Fruit fly (Drosophila melanogaster) whole organism, embryonic: ENCODE data around the gene ZnT63C.
A peak's percentile ranks its signal among the peaks of the same experiment; 100 is the strongest.

ENCODE experiments used
- Awh ChIP-seq: fragments of 200-800 bp; sonication (Bioruptor generic); IDR thresholded peaks from 2 replicates; pipeline ENCODE4, ENCODE4 v1.3.6; 2022; ENCODE audit warnings: missing biosample characterization, missing genetic modification characterization
- BtbVII ChIP-seq: fragments of 200-800 bp; sonication (Bioruptor generic); optimal IDR thresholded peaks from 3 replicates; lab custom pipeline; 2017; ENCODE audit warnings: missing biosample characterization, mild to moderate bottlenecking, missing genetic modification characterization
- CG10543 ChIP-seq: fragments of 200-800 bp; sonication (Bioruptor generic); optimal IDR thresholded peaks from 3 replicates; lab custom pipeline; 2017; ENCODE audit warnings: missing biosample characterization, mild to moderate bottlenecking, missing genetic modification characterization, moderate library complexity
- CG1233 ChIP-seq: fragments of 200-800 bp; sonication (Bioruptor generic); optimal IDR thresholded peaks from 4 replicates; lab custom pipeline; 2018; ENCODE audit warnings: missing biosample characterization, mild to moderate bottlenecking, missing genetic modification characterization
- CG13424 ChIP-seq: fragments of 200-800 bp; sonication (Bioruptor generic); optimal IDR thresholded peaks from 2 replicates; lab custom pipeline; 2019; ENCODE audit warnings: missing biosample characterization, mild to moderate bottlenecking, missing genetic modification characterization, moderate library complexity
- CG14014 ChIP-seq: fragments of 200-800 bp; sonication (Bioruptor generic); IDR thresholded peaks from 2 replicates; pipeline ENCODE4 v1.3.6; 2022; ENCODE audit warnings: missing biosample characterization, missing genetic modification characterization
- CG18476 ChIP-seq: fragments of 200-800 bp; sonication (Bioruptor generic); optimal IDR thresholded peaks from 2 replicates; lab custom pipeline; 2016; ENCODE audit warnings: missing biosample characterization, mild to moderate bottlenecking, missing genetic modification characterization
- CG2116 ChIP-seq: fragments of 200-800 bp; sonication (Bioruptor generic); optimal IDR thresholded peaks from 3 replicates; lab custom pipeline; 2018; ENCODE audit warnings: missing biosample characterization, mild to moderate bottlenecking, missing genetic modification characterization
- CG3163 ChIP-seq: fragments of 200-800 bp; sonication (Bioruptor generic); optimal IDR thresholded peaks from 3 replicates; lab custom pipeline; 2016; ENCODE audit warnings: missing biosample characterization, missing genetic modification characterization
- CG34376 ChIP-seq: fragments of 200-800 bp; sonication (Bioruptor generic); optimal IDR thresholded peaks from 2 replicates; lab custom pipeline; 2018; ENCODE audit warnings: missing biosample characterization, mild to moderate bottlenecking, missing genetic modification characterization
- CG4820 ChIP-seq: fragments of 200-800 bp; sonication (Bioruptor generic); optimal IDR thresholded peaks from 3 replicates; lab custom pipeline; 2016; ENCODE audit warnings: missing biosample characterization, missing genetic modification characterization
- CG6654 ChIP-seq: fragments of 200-800 bp; sonication (Bioruptor generic); optimal IDR thresholded peaks from 2 replicates; lab custom pipeline; 2017; ENCODE audit warnings: missing biosample characterization, mild to moderate bottlenecking, missing genetic modification characterization
- CG8765 ChIP-seq: fragments of 200-800 bp; sonication (Bioruptor generic); IDR thresholded peaks from 2 replicates; pipeline ENCODE4 v1.3.6; 2022; ENCODE audit warnings: missing biosample characterization, missing genetic modification characterization
- CG9817 ChIP-seq: fragments of 200-800 bp; sonication (Bioruptor generic); optimal IDR thresholded peaks from 2 replicates; lab custom pipeline; 2018; ENCODE audit warnings: missing biosample characterization, mild to moderate bottlenecking, missing genetic modification characterization, moderate library complexity
- D19A ChIP-seq: fragments of 200-800 bp; optimal IDR thresholded peaks from 3 replicates; lab custom pipeline; 2019; ENCODE audit warnings: missing biosample characterization, mild to moderate bottlenecking, missing genetic modification characterization, moderate library complexity
- Dbx ChIP-seq: fragments of 200-800 bp; sonication (Bioruptor generic); IDR thresholded peaks from 3 replicates; pipeline ENCODE4 v1.3.6; 2022; ENCODE audit warnings: missing biosample characterization, missing genetic modification characterization
- GATAe ChIP-seq: fragments of 200-800 bp; sonication (Bioruptor generic); conservative IDR thresholded peaks from 2 replicates; pipeline ENCODE4 v1.3.6; 2022; ENCODE audit warnings: missing biosample characterization, missing genetic modification characterization
- HHEX ChIP-seq: fragments of 200-800 bp; sonication (Bioruptor generic); optimal IDR thresholded peaks from 3 replicates; lab custom pipeline; 2017; ENCODE audit warnings: missing biosample characterization, mild to moderate bottlenecking, missing genetic modification characterization, missing genetic modification reagents
- HLH54F ChIP-seq: fragments of 200-800 bp; sonication (Bioruptor generic); optimal IDR thresholded peaks from 3 replicates; lab custom pipeline; 2016; ENCODE audit warnings: missing biosample characterization, missing genetic modification characterization
- HLHmδ ChIP-seq: fragments of 200-800 bp; sonication (Bioruptor generic); optimal IDR thresholded peaks from 2 replicates; lab custom pipeline; 2018; ENCODE audit warnings: missing biosample characterization, mild to moderate bottlenecking, missing genetic modification characterization, moderate library complexity
- Hey ChIP-seq: fragments of 200-800 bp; sonication (Bioruptor generic); optimal IDR thresholded peaks from 3 replicates; lab custom pipeline; 2018; ENCODE audit warnings: missing biosample characterization, mild to moderate bottlenecking, missing genetic modification characterization
- HmgD ChIP-seq: fragments of 200-800 bp; sonication (Bioruptor generic); optimal IDR thresholded peaks from 3 replicates; lab custom pipeline; 2016; ENCODE audit warnings: missing biosample characterization, missing genetic modification characterization
- Hr78 ChIP-seq, 2 experiments: fragments of 200-800 bp in 1 of 2; fragments of >200 bp in 1 of 2; sonication (Bioruptor generic) in 1 of 2; optimal IDR thresholded peaks; 2 replicates each; lab custom pipeline; 2017 to 2019; ENCODE audit warnings: missing biosample characterization in 2 of 2, missing genetic modification characterization in 2 of 2, mild to moderate bottlenecking in 1 of 2, moderate library complexity in 1 of 2
- Med ChIP-seq: fragments of 200-800 bp; sonication (Bioruptor generic); peaks from one replicate; lab custom pipeline; 2016; ENCODE audit warnings: missing biosample characterization, missing genetic modification characterization, mild to moderate bottlenecking, inconsistent platforms, moderate library complexity
- Nf-YC ChIP-seq: fragments of 200-800 bp; optimal IDR thresholded peaks from 3 replicates; lab custom pipeline; 2019; ENCODE audit warnings: missing biosample characterization, mild to moderate bottlenecking, missing genetic modification characterization, moderate library complexity
- Ravus ChIP-seq: fragments of 200-800 bp; sonication (Bioruptor generic); IDR thresholded peaks from 2 replicates; pipeline ENCODE4 v1.3.6; 2022; ENCODE audit warnings: missing biosample characterization, missing genetic modification characterization
- Vsx1 ChIP-seq: fragments of 200-800 bp; sonication (Bioruptor generic); optimal IDR thresholded peaks from 2 replicates; lab custom pipeline; 2017; ENCODE audit warnings: missing biosample characterization, mild to moderate bottlenecking, missing genetic modification characterization, missing genetic modification reagents
- exex ChIP-seq: fragments of 200-800 bp; sonication (Bioruptor generic); optimal IDR thresholded peaks from 4 replicates; lab custom pipeline; 2018; ENCODE audit warnings: missing biosample characterization, mild to moderate bottlenecking, missing genetic modification characterization, moderate library complexity
- gem ChIP-seq: fragments of 200-800 bp; sonication (Bioruptor generic); optimal IDR thresholded peaks from 2 replicates; lab custom pipeline; 2019; ENCODE audit warnings: missing biosample characterization, mild to moderate bottlenecking, missing genetic modification characterization, moderate library complexity
- grn ChIP-seq: fragments of 200-800 bp; sonication (Bioruptor generic); optimal IDR thresholded peaks from 3 replicates; lab custom pipeline; 2017; ENCODE audit warnings: missing biosample characterization, missing genetic modification characterization
- kay ChIP-seq: fragments of 200-800 bp; sonication (Bioruptor generic); optimal IDR thresholded peaks from 2 replicates; lab custom pipeline; 2016; ENCODE audit warnings: missing biosample characterization, missing genetic modification characterization
- lab ChIP-seq: fragments of 200-800 bp; sonication (Bioruptor generic); optimal IDR thresholded peaks from 3 replicates; lab custom pipeline; 2017; ENCODE audit warnings: missing biosample characterization, missing genetic modification characterization, mild to moderate bottlenecking, moderate library complexity, missing genetic modification reagents
- lilli ChIP-seq: fragments of 200-800 bp; sonication (Bioruptor generic); optimal IDR thresholded peaks from 3 replicates; lab custom pipeline; 2016; ENCODE audit warnings: missing biosample characterization, missing genetic modification characterization
- lov ChIP-seq, 2 experiments: fragments of 200-800 bp in 1 of 2; fragments of >200 bp in 1 of 2; sonication (Bioruptor generic) in 1 of 2; IDR thresholded peaks in 1 of 2; optimal IDR thresholded peaks in 1 of 2; 2 replicates in 1 of 2; 3 replicates in 1 of 2; pipeline versions ENCODE4 v1.3.6 to Lab custom; 2017 to 2022; ENCODE audit warnings: missing biosample characterization in 1 of 2, missing genetic modification characterization in 1 of 2
- mam ChIP-seq: fragments of 200-800 bp; sonication (Bioruptor generic); optimal IDR thresholded peaks from 3 replicates; lab custom pipeline; 2016; ENCODE audit warnings: missing biosample characterization, missing genetic modification characterization
- mirr ChIP-seq: fragments of 200-800 bp; sonication (Bioruptor generic); optimal IDR thresholded peaks from 3 replicates; lab custom pipeline; 2018; ENCODE audit warnings: missing biosample characterization, mild to moderate bottlenecking, missing genetic modification characterization
- onecut ChIP-seq: fragments of 200-800 bp; sonication (Bioruptor generic); IDR thresholded peaks from 2 replicates; pipeline ENCODE4 v1.3.6; 2022; ENCODE audit warnings: missing biosample characterization, missing genetic modification characterization
- org-1 ChIP-seq: fragments of 200-800 bp; sonication (Bioruptor generic); optimal IDR thresholded peaks from 2 replicates; lab custom pipeline; 2017; ENCODE audit warnings: missing biosample characterization, missing genetic modification characterization
- pita ChIP-seq: fragments of 200-800 bp; sonication (Bioruptor generic); optimal IDR thresholded peaks from 2 replicates; lab custom pipeline; 2017; ENCODE audit warnings: missing biosample characterization, mild to moderate bottlenecking, missing genetic modification characterization
- row ChIP-seq: fragments of 200-800 bp; sonication (Bioruptor generic); IDR thresholded peaks from 3 replicates; pipeline ENCODE4 v1.3.6; 2022; ENCODE audit warnings: missing biosample characterization, missing genetic modification characterization
- slbo ChIP-seq: fragments of 200-800 bp; sonication (Bioruptor generic); IDR thresholded peaks from 2 replicates; pipeline ENCODE4 v1.3.6; 2022; ENCODE audit warnings: missing biosample characterization, missing genetic modification characterization
- sob ChIP-seq: fragments of 200-800 bp; sonication (Bioruptor generic); IDR thresholded peaks from 2 replicates; pipeline ENCODE4 v1.3.6; 2022; ENCODE audit warnings: missing biosample characterization, missing genetic modification characterization
- zen ChIP-seq: fragments of 200-800 bp; sonication (Bioruptor generic); optimal IDR thresholded peaks from 3 replicates; lab custom pipeline; 2018; ENCODE audit warnings: missing biosample characterization, mild to moderate bottlenecking, missing genetic modification characterization, moderate library complexity
- zfh2 ChIP-seq: fragments of 200-800 bp; sonication (Bioruptor generic); optimal IDR thresholded peaks from 2 replicates; lab custom pipeline; 2016; ENCODE audit warnings: missing biosample characterization, missing genetic modification characterization

Gene ZnT63C

dm6 chr3L:3348956-3349824 lies 45.7 kb downstream of the ZnT63C start (continued):
- no peak for TF ChIP-seq HLHmδ (GFP tag; lab: Kevin White, UChicago)

- TF ChIP-seq mirr (GFP tag; lab: Kevin White, UChicago) (peak; percentile 62), HLH54F (GFP tag; lab: Kevin White, UChicago) (no peak), CG10543 (GFP tag; lab: Kevin White, UChicago) (peak; percentile 8), CG34376 (GFP tag; lab: Kevin White, UChicago) (peak; percentile 94), exex (tag; lab: Kevin White, UChicago) (peak; percentile 87), kay (GFP tag; lab: Kevin White, UChicago) (no peak), GATAe (GFP tag; lab: Robert Waterston, UW) (peak; percentile 72), Hey (tag; lab: Kevin White, UChicago) (no peak), Awh (GFP tag; lab: Robert Waterston, UW) (no peak), CG18476 (GFP tag; lab: Kevin White, UChicago) (no peak), zen (tag; lab: Kevin White, UChicago) (no peak), HmgD (GFP tag; lab: Kevin White, UChicago) (no peak), grn (GFP tag; lab: Kevin White, UChicago) (peak; percentile 61), gem (no peak), pita (no peak), lab (GFP tag; lab: Kevin White, UChicago) (peak; percentile 5), Nf-YC (peak; percentile 8), CG2116 (GFP tag; lab: Kevin White, UChicago) (no peak), org-1 (GFP tag; lab: Kevin White, UChicago) (no peak), CG6654 (no peak), BtbVII (GFP tag; lab: Kevin White, UChicago) (peak; percentile 30), CG4820 (GFP tag; lab: Kevin White, UChicago) (no peak), CG8765 (GFP tag; lab: Robert Waterston, UW) (no peak), Med (GFP tag; lab: Kevin White, UChicago) (peak; percentile 20)
Measured at dm6 chr3L:3349825-3350123, 46.3 kb downstream of the ZnT63C start.

dm6 chr3L:3350572-3351343 lies 47.2 kb downstream of the ZnT63C start:
- TF ChIP-seq mam (GFP tag; lab: Kevin White, UChicago) (peak; percentile 11), CG3163 (GFP tag; lab: Kevin White, UChicago) (no peak), Vsx1 (GFP tag; lab: Kevin White, UChicago) (peak; percentile 62), CG9817 (tag; lab: Kevin White, UChicago) (peak; percentile 11), HHEX (peak; percentile 31), zfh2 (GFP tag; lab: Kevin White, UChicago) (no peak), D19A (tag; lab: Kevin White, UChicago) (peak; percentile 71), grn (GFP tag; lab: Kevin White, UChicago) (peak; percentile 72), Dbx (0 out of 3 replicates have a peak, but pooled peaks have one; percentile 28), row (GFP tag; lab: Robert Waterston, UW) (peak; percentile 51), Med (GFP tag; lab: Kevin White, UChicago) (peak; percentile 82), slbo (0 out of 2 replicates have a peak, but pooled peaks have one; percentile 26), CG1233 (peak; percentile 1), CG14014 (GFP tag; lab: Robert Waterston, UW) (0 out of 2 replicates have a peak, but pooled peaks have one; percentile 14), lilli (GFP tag; lab: Kevin White, UChicago) (peak; percentile 11), lov (optimal IDR thresholded peaks at IDR 0.05; lab: Kevin White, UChicago) (no peak), lov (GFP tag; IDR thresholded peaks at IDR 0.05; lab: Robert Waterston, UW) (no peak), sob (0 out of 2 replicates have a peak, but pooled peaks have one; percentile 9), Ravus (GFP tag; lab: Robert Waterston, UW) (no peak), CG13424 (tag; lab: Kevin White, UChicago) (peak; percentile 24), onecut (peak; percentile 27; the same call in 1 of the 2 replicates), Hr78 (GFP tag; optimal IDR thresholded peaks at IDR 0.05; lab: Kevin White, UChicago) (peak in 1 of 2 experiments; percentile 21)
